Fruit fly (Drosophila melanogaster) whole organism, adult: Measurements from ENCODE around the gene CG6726.

Experiments
- CG11617 ChIP-seq: fragments of 200-800 bp; sonication (Bioruptor generic); optimal IDR thresholded peaks from 2 replicates; lab custom pipeline; 2017; ENCODE audit warnings: mild to moderate bottlenecking, missing biosample characterization, missing genetic modification reagents, missing genetic modification characterization
- CG1620 ChIP-seq: fragments of 200-800 bp; sonication (Bioruptor generic); optimal IDR thresholded peaks from 2 replicates; lab custom pipeline; 2016; ENCODE audit warnings: missing biosample characterization, missing genetic modification characterization
- CG33017 ChIP-seq: fragments of 200-800 bp; sonication (Bioruptor generic); optimal IDR thresholded peaks from 2 replicates; lab custom pipeline; 2018; ENCODE audit warnings: missing biosample characterization, mild to moderate bottlenecking, missing genetic modification characterization, moderate library complexity
- CG7045 ChIP-seq: fragments of 200-800 bp; sonication (Bioruptor generic); optimal IDR thresholded peaks from 2 replicates; lab custom pipeline; 2017; ENCODE audit warnings: missing biosample characterization, mild to moderate bottlenecking, missing genetic modification characterization
- Hr96 ChIP-seq: fragments of 200-800 bp; sonication (Bioruptor generic); optimal IDR thresholded peaks from 2 replicates; lab custom pipeline; 2016; ENCODE audit warnings: missing biosample characterization, missing genetic modification characterization
- Mnt ChIP-seq: fragments of 200-800 bp; sonication (Bioruptor generic); optimal IDR thresholded peaks from 2 replicates; lab custom pipeline; 2016; ENCODE audit warnings: missing biosample characterization, mild to moderate bottlenecking, missing genetic modification characterization
- bab1 ChIP-seq: fragments of 200-800 bp; sonication (Bioruptor generic); optimal IDR thresholded peaks from 3 replicates; lab custom pipeline; 2019; ENCODE audit warnings: missing biosample characterization, mild to moderate bottlenecking, missing genetic modification characterization, moderate library complexity
- cnc ChIP-seq, 2 experiments: fragments of >200 bp; optimal IDR thresholded peaks; 2 replicates each; lab custom pipeline; 2017
- kay ChIP-seq: fragments of 200-800 bp; sonication (Bioruptor generic); peaks from one replicate; lab custom pipeline; 2016; ENCODE audit warnings: missing biosample characterization, missing genetic modification characterization, borderline replicate concordance
- ovo ChIP-seq: fragments of 200-800 bp; sonication (Bioruptor generic); optimal IDR thresholded peaks from 2 replicates; lab custom pipeline; 2016; ENCODE audit warnings: missing biosample characterization, missing genetic modification characterization
- pad ChIP-seq: fragments of 200-800 bp; sonication (Bioruptor generic); optimal IDR thresholded peaks from 3 replicates; lab custom pipeline; 2017; ENCODE audit warnings: missing biosample characterization, missing genetic modification characterization, mild to moderate bottlenecking, moderate library complexity, missing genetic modification reagents
- tj ChIP-seq: fragments of 200-800 bp; sonication (Bioruptor generic); optimal IDR thresholded peaks from 3 replicates; lab custom pipeline; 2017; ENCODE audit warnings: missing biosample characterization, mild to moderate bottlenecking, missing genetic modification characterization, moderate library complexity
- toe ChIP-seq: fragments of 200-800 bp; sonication (Bioruptor generic); optimal IDR thresholded peaks from 2 replicates; lab custom pipeline; 2016; ENCODE audit warnings: missing biosample characterization, missing genetic modification characterization

DNA sequence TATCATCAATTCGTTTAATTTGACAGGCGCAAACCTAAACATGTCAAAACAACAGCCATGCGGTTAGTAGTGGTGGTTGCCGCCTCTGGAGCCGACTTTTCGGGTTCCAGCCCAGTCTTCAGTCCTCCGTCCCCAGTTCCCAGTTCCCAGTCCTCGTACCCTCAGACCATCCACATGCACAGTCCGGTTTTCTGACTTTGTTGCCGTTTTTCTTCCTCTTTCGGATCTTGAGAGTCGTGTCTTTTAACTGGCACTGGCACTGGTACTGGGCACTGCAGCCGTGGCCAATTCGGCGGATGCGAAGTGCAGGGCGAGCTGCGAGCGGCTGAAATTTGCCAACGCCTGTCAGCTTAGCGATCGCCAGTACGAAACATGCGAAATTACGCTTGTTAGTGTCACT, 40.8 kb downstream of the CG6726 start:
- no peak for TF ChIP-seq Hr96 (GFP tag; lab: Kevin White, UChicago)
- TF ChIP-seq pad (GFP tag; lab: Kevin White, UChicago): no peak
- TF ChIP-seq cnc (optimal IDR thresholded peaks at IDR 0.05; lab: Kevin White, UChicago): no peak
- no peak for TF ChIP-seq CG7045 (GFP tag; lab: Kevin White, UChicago)
- TF ChIP-seq CG11617: no peak
- TF ChIP-seq Mnt (GFP tag; lab: Kevin White, UChicago): no peak
- no peak for TF ChIP-seq tj (GFP tag; lab: Kevin White, UChicago)
- TF ChIP-seq CG33017 (tag; lab: Kevin White, UChicago): no peak
- no peak for TF ChIP-seq CG1620
- TF ChIP-seq toe (GFP tag; lab: Kevin White, UChicago): no peak
- TF ChIP-seq kay (GFP tag; lab: Kevin White, UChicago): no peak
- no peak for TF ChIP-seq bab1 (GFP tag; lab: Kevin White, UChicago)
- no peak for TF ChIP-seq ovo (GFP tag; lab: Kevin White, UChicago)
